Worm (Caenorhabditis elegans) whole organism, L1 larva: ENCODE data around the gene his-40.
A peak's percentile ranks its signal among the peaks of the same experiment; 100 is the strongest.

Experiments
- aha-1 ChIP-seq: fragments of 150-350 bp; optimal IDR thresholded peaks from 2 replicates; lab custom pipeline; 2014; ENCODE audit warnings: missing biosample characterization, missing genetic modification characterization
- aly-2 ChIP-seq: fragments of 150-350 bp; optimal IDR thresholded peaks from 2 replicates; lab custom pipeline; 2014; ENCODE audit warnings: missing biosample characterization, missing genetic modification characterization
- ceh-8 ChIP-seq: fragments of 200-800 bp; sonication (Bioruptor generic); optimal IDR thresholded peaks from 2 replicates; lab custom pipeline; 2018; ENCODE audit warnings: mild to moderate bottlenecking, missing genetic modification characterization, moderate library complexity, missing compliant biosample characterization
- ceh-82 ChIP-seq, 3 experiments: fragments of 150-350 bp in 1 of 3; sonication (generic microtip) in 2 of 3; optimal IDR thresholded peaks; 2 replicates each; lab custom pipeline; 2014 to 2017; ENCODE audit warnings: missing biosample characterization in 3 of 3, missing genetic modification characterization in 3 of 3
- ceh-88 ChIP-seq: fragments of 200-800 bp; sonication (Bioruptor generic); IDR thresholded peaks from 2 replicates; pipeline ENCODE4 v1.3.6; 2022; ENCODE audit warnings: missing genetic modification characterization, missing compliant biosample characterization
- ceh-90 ChIP-seq: sonication (generic microtip); optimal IDR thresholded peaks from 2 replicates; lab custom pipeline; 2016; ENCODE audit warnings: missing genetic modification characterization, missing compliant biosample characterization
- dpl-1 ChIP-seq, 3 experiments: fragments of 150-350 bp in 2 of 3; sonication (generic microtip) in 1 of 3; optimal IDR thresholded peaks; 2 replicates each; lab custom pipeline; 2014 to 2017; ENCODE audit warnings: missing biosample characterization in 3 of 3, missing genetic modification characterization in 3 of 3, missing genetic modification reagents in 3 of 3
- dsc-1 ChIP-seq: sonication (generic microtip); optimal IDR thresholded peaks from 2 replicates; lab custom pipeline; 2016; ENCODE audit warnings: mild to moderate bottlenecking, missing genetic modification characterization, missing compliant biosample characterization
- efl-1 ChIP-seq, 4 experiments: fragments of 150-350 bp; optimal IDR thresholded peaks in 3 of 4; peaks in 1 of 4; 1 replicate in 1 of 4; 2 replicates in 3 of 4; lab custom pipeline; 2014; ENCODE audit warnings: missing biosample characterization in 2 of 4, missing genetic modification characterization in 2 of 4, missing genetic modification reagents in 2 of 4
- efl-3 ChIP-seq: fragments of 200-800 bp; sonication (Bioruptor generic); optimal IDR thresholded peaks from 2 replicates; lab custom pipeline; 2018; ENCODE audit warnings: mild to moderate bottlenecking, missing genetic modification characterization, missing compliant biosample characterization
- elt-2 ChIP-seq: sonication (generic microtip); optimal IDR thresholded peaks from 2 replicates; lab custom pipeline; 2016; ENCODE audit warnings: missing genetic modification characterization, mild to moderate bottlenecking, inconsistent platforms, missing compliant biosample characterization, missing genetic modification reagents
- fkh-8 ChIP-seq: sonication (generic microtip); optimal IDR thresholded peaks from 2 replicates; lab custom pipeline; 2016; ENCODE audit warnings: mild to moderate bottlenecking, missing genetic modification characterization, missing compliant biosample characterization
- grh-1 ChIP-seq: fragments of 200-800 bp; sonication (Bioruptor generic); IDR thresholded peaks from 2 replicates; pipeline ENCODE4 v1.3.6; 2022; ENCODE audit warnings: missing genetic modification reagents, missing genetic modification characterization, missing compliant biosample characterization
- hlh-17 ChIP-seq: fragments of 200-800 bp; sonication (Bioruptor generic); optimal IDR thresholded peaks from 2 replicates; lab custom pipeline; 2018; ENCODE audit warnings: missing genetic modification characterization, mild to moderate bottlenecking, missing compliant biosample characterization, moderate library complexity, borderline replicate concordance
- hlh-4 ChIP-seq: sonication (generic microtip); optimal IDR thresholded peaks from 2 replicates; lab custom pipeline; 2016; ENCODE audit warnings: mild to moderate bottlenecking, missing genetic modification characterization, missing compliant biosample characterization
- jun-1 ChIP-seq: fragments of 150-350 bp; optimal IDR thresholded peaks from 2 replicates; lab custom pipeline; 2014; ENCODE audit warnings: missing biosample characterization, missing genetic modification reagents, missing genetic modification characterization
- lin-13 ChIP-seq: fragments of 150-350 bp; optimal IDR thresholded peaks from 2 replicates; lab custom pipeline; 2014; ENCODE audit warnings: missing biosample characterization, missing genetic modification reagents, missing genetic modification characterization
- lin-14 ChIP-seq: fragments of 200-800 bp; sonication (Bioruptor generic); optimal IDR thresholded peaks from 2 replicates; lab custom pipeline; 2018; ENCODE audit warnings: mild to moderate bottlenecking, missing genetic modification characterization, moderate library complexity, missing compliant biosample characterization
- lin-35 ChIP-seq, 2 experiments: fragments of 150-350 bp; optimal IDR thresholded peaks; 2 replicates each; lab custom pipeline; 2014; ENCODE audit warnings: missing biosample characterization in 2 of 2, missing genetic modification characterization in 2 of 2, missing genetic modification reagents in 2 of 2
- lsy-2 ChIP-seq, 2 experiments: fragments of 150-350 bp; optimal IDR thresholded peaks; 2 replicates each; lab custom pipeline; 2014; ENCODE audit warnings: missing biosample characterization in 2 of 2, missing genetic modification characterization in 2 of 2
- mdl-1 ChIP-seq, 2 experiments: fragments of 150-350 bp; optimal IDR thresholded peaks; 2 replicates each; lab custom pipeline; 2014 to 2017; ENCODE audit warnings: missing biosample characterization in 2 of 2, missing genetic modification characterization in 2 of 2, inconsistent platforms in 1 of 2
- mef-2 ChIP-seq: fragments of 150-350 bp; optimal IDR thresholded peaks from 2 replicates; lab custom pipeline; 2014; ENCODE audit warnings: missing biosample characterization, missing genetic modification characterization
- nhr-19 ChIP-seq: fragments of 200-800 bp; sonication (Bioruptor generic); conservative IDR thresholded peaks from 2 replicates; pipeline ENCODE4 v1.3.6; 2022; ENCODE audit warnings: missing genetic modification characterization, missing compliant biosample characterization
- nhr-20 ChIP-seq: sonication (generic microtip); optimal IDR thresholded peaks from 2 replicates; lab custom pipeline; 2016; ENCODE audit warnings: mild to moderate bottlenecking, missing genetic modification characterization, missing compliant biosample characterization
- nhr-47 ChIP-seq: sonication (generic microtip); optimal IDR thresholded peaks from 2 replicates; lab custom pipeline; 2016; ENCODE audit warnings: mild to moderate bottlenecking, missing genetic modification characterization, moderate library complexity, missing compliant biosample characterization
- nhr-71 ChIP-seq: sonication (generic microtip); optimal IDR thresholded peaks from 2 replicates; lab custom pipeline; 2016; ENCODE audit warnings: mild to moderate bottlenecking, missing genetic modification characterization, moderate library complexity, missing compliant biosample characterization
- nhr-85 ChIP-seq: sonication (generic microtip); peaks from one replicate; lab custom pipeline; 2016; ENCODE audit warnings: missing genetic modification characterization, inconsistent platforms, missing compliant biosample characterization
- nhr-90 ChIP-seq: sonication (generic microtip); optimal IDR thresholded peaks from 2 replicates; lab custom pipeline; 2016; ENCODE audit warnings: mild to moderate bottlenecking, missing genetic modification characterization, missing compliant biosample characterization; ENCODE audit not compliant: poor library complexity
- pax-3 ChIP-seq: fragments of 200-800 bp; sonication (Bioruptor generic); optimal IDR thresholded peaks from 2 replicates; lab custom pipeline; 2018; ENCODE audit warnings: mild to moderate bottlenecking, missing genetic modification characterization, moderate library complexity, missing compliant biosample characterization
- pqm-1 ChIP-seq: sonication (generic microtip); optimal IDR thresholded peaks from 3 replicates; lab custom pipeline; 2017; ENCODE audit warnings: missing biosample characterization, missing genetic modification characterization
- rnt-1 ChIP-seq: sonication (generic microtip); optimal IDR thresholded peaks from 2 replicates; lab custom pipeline; 2016; ENCODE audit warnings: mild to moderate bottlenecking, missing genetic modification characterization, moderate library complexity, missing compliant biosample characterization
- skn-1 ChIP-seq: fragments of 150-350 bp; optimal IDR thresholded peaks from 2 replicates; lab custom pipeline; 2014; ENCODE audit warnings: missing biosample characterization, missing genetic modification characterization
- snu-23 ChIP-seq: sonication (generic microtip); optimal IDR thresholded peaks from 2 replicates; lab custom pipeline; 2016; ENCODE audit warnings: missing genetic modification characterization, missing compliant biosample characterization
- sptf-1 ChIP-seq: fragments of 150-350 bp; optimal IDR thresholded peaks from 2 replicates; lab custom pipeline; 2014; ENCODE audit warnings: missing biosample characterization, missing genetic modification characterization
- swsn-7 ChIP-seq: sonication (generic microtip); optimal IDR thresholded peaks from 2 replicates; lab custom pipeline; 2016; ENCODE audit warnings: missing genetic modification characterization, missing compliant biosample characterization
- tlp-1 ChIP-seq: fragments of 150-350 bp; optimal IDR thresholded peaks from 2 replicates; lab custom pipeline; 2014; ENCODE audit warnings: missing biosample characterization, missing genetic modification characterization
- unc-86 ChIP-seq: sonication (generic microtip); optimal IDR thresholded peaks from 2 replicates; lab custom pipeline; 2016; ENCODE audit warnings: missing genetic modification characterization, missing compliant biosample characterization
- vab-15 ChIP-seq: sonication (generic microtip); optimal IDR thresholded peaks from 2 replicates; lab custom pipeline; 2017; ENCODE audit warnings: missing genotype, mild to moderate bottlenecking, missing genetic modification characterization, missing compliant biosample characterization
- xbp-1 ChIP-seq: sonication (generic microtip); optimal IDR thresholded peaks from 2 replicates; lab custom pipeline; 2016; ENCODE audit warnings: missing genetic modification characterization, missing compliant biosample characterization
- zag-1 ChIP-seq: fragments of 150-350 bp; optimal IDR thresholded peaks from 2 replicates; lab custom pipeline; 2014; ENCODE audit warnings: missing biosample characterization, missing genetic modification characterization
- zip-4 ChIP-seq: fragments of 200-800 bp; sonication (Bioruptor generic); optimal IDR thresholded peaks from 2 replicates; lab custom pipeline; 2018; ENCODE audit warnings: mild to moderate bottlenecking, missing genetic modification characterization, moderate library complexity, missing compliant biosample characterization
- ztf-11 ChIP-seq, 2 experiments: sonication (generic microtip); optimal IDR thresholded peaks; 2 replicates each; lab custom pipeline; 2016 to 2017; ENCODE audit warnings: missing genetic modification characterization in 2 of 2, missing biosample characterization in 1 of 2, missing compliant biosample characterization in 1 of 2
- ztf-4 ChIP-seq: fragments of 150-350 bp; optimal IDR thresholded peaks from 2 replicates; lab custom pipeline; 2014; ENCODE audit warnings: missing biosample characterization, missing genetic modification characterization

The his-40 gene

DNA sequence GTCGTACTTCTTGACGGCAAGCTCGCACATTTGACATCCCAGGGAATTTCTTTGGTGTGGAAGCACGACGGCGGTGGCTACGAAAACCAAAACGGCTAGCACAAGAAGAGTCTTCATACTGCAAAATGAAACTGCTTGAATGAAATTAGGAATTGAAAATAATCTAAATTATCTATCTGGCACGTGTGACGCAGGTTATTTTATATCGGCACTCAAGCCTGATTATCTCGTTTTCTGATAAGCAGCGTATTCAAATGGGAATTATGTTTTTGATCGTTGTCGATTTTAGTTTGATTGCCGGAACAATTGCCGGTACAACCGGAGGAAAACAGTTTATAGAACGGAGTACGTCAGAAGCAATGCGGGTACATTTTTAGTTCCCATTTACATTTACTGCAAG, 8.7 kb downstream of the his-40 start, which contains the start of gene spp-4:
TSS of gene spp-4 (minus strand) at position 118 of the 400 bp plus-strand sequence.
- TF ChIP-seq elt-2 (tag; lab: Kevin White, UChicago) (peak; percentile 72), skn-1 (tag; lab: Kevin White, UChicago) (no peak)

- peak; percentile 31 for TF ChIP-seq nhr-90 (tag; lab: Kevin White, UChicago)
- TF ChIP-seq elt-2 (tag; lab: Kevin White, UChicago), result peak; percentile 95
- peak in 1 of 2 experiments; percentile 6 for TF ChIP-seq mdl-1 (tag; optimal IDR thresholded peaks at IDR 0.05; lab: Kevin White, UChicago)
- TF ChIP-seq ztf-4 (tag; lab: Kevin White, UChicago), result no peak
- peak; percentile 22 for TF ChIP-seq nhr-20 (tag; lab: Kevin White, UChicago)
- peak; percentile 4 for TF ChIP-seq lin-14 (GFP tag; lab: Kevin White, UChicago)
- peak; percentile 37 for TF ChIP-seq jun-1 (tag; lab: Kevin White, UChicago)
- TF ChIP-seq aha-1, result no peak
- no peak for TF ChIP-seq vab-15 (tag; lab: Kevin White, UChicago)
- TF ChIP-seq lin-35 (GFP tag; optimal IDR thresholded peaks at IDR 0.05; lab: Kevin White, UChicago), result peak in 1 of 2 experiments; percentile 56
Measured at ce11 chrX:7320115-7320711, 10.3 kb downstream of the his-40 start, which contains the start of gene spp-5. Gene spp-5, minus strand, starts transcription at chrX:7320354.

DNA sequence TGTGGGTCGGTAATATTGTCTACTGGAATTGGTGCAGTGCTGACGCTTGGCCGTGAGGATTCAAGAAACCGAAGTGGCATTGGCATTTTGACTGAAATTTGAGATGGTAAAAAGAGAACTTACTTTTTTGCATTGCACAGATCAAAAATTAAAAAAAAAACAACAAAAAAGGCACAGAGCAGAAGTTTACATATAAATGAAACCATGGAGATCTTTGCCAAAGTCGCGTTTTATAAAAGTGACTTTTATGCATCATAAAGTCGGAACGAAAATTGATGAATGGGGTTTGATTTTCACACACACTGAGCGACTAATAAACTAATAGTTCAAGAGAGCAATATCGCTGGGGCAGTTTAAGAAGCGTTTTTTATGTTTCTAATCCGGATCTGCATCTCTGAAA, 12.4 kb downstream of the his-40 start, which contains the start of gene T08A9.13:
TSS of gene T08A9.13 (minus strand) at position 101 of the 400 bp plus-strand sequence.
- no peak for TF ChIP-seq swsn-7 (tag; lab: Kevin White, UChicago)
- no peak for TF ChIP-seq zip-4
- TF ChIP-seq ceh-82 (tag; optimal IDR thresholded peaks at IDR 0.05; lab: Kevin White, UChicago), result no peak
- no peak for TF ChIP-seq vab-15 (tag; lab: Kevin White, UChicago)
- TF ChIP-seq hlh-4 (tag; lab: Kevin White, UChicago), result no peak
- TF ChIP-seq sptf-1 (tag; lab: Kevin White, UChicago), result no peak

DNA sequence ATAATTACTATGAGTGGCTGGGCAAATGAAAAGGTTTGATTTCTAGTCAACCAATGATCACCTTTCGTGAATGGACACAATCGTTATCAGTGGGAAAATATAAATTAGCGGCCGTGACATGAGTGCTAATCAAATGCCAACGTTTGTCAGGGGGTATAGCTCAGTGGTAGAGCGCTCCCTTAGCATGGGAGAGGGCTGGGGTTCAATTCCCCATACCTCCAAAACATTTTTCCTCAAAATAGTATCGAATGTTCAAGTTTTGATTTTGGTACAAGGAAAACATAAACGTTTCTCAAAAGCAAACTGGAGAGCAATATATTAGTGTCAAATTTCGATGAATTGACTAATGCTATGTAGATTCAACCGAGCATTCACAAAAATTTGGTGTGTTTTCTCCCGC, 13.7 kb downstream of the his-40 start:
- no peak for TF ChIP-seq ztf-11 (tag; optimal IDR thresholded peaks at IDR 0.05; lab: Kevin White, UChicago)
- no peak for TF ChIP-seq pqm-1 (tag; lab: Kevin White, UChicago)
- peak; percentile 13 for TF ChIP-seq xbp-1 (tag; lab: Kevin White, UChicago)
- peak; percentile 34 for TF ChIP-seq nhr-71 (tag; lab: Kevin White, UChicago)
- no peak for TF ChIP-seq tlp-1
- no peak for TF ChIP-seq jun-1 (tag; lab: Kevin White, UChicago)
- peak; percentile 38 for TF ChIP-seq nhr-85 (tag; lab: Kevin White, UChicago)
- no peak for TF ChIP-seq ceh-88 (GFP tag; lab: Robert Waterston, UW)
- TF ChIP-seq fkh-8 (tag; lab: Kevin White, UChicago), result peak; percentile 6
- TF ChIP-seq efl-3 (GFP tag; lab: Kevin White, UChicago), result no peak
- peak in 1 of 2 experiments; percentile 44 for TF ChIP-seq lin-35 (GFP tag; optimal IDR thresholded peaks at IDR 0.05; lab: Kevin White, UChicago)
- TF ChIP-seq zag-1 (tag; lab: Kevin White, UChicago), result no peak
- TF ChIP-seq nhr-90 (tag; lab: Kevin White, UChicago), result peak; percentile 37
- TF ChIP-seq pax-3, result no peak
- no peak for TF ChIP-seq dsc-1 (tag; lab: Kevin White, UChicago)
- TF ChIP-seq rnt-1 (tag; lab: Kevin White, UChicago), result no peak
- peak; percentile 29 for TF ChIP-seq snu-23
- no peak for TF ChIP-seq dpl-1 (GFP tag; optimal IDR thresholded peaks at IDR 0.05; lab: Kevin White, UChicago)
- no peak for TF ChIP-seq ceh-8 (GFP tag; lab: Kevin White, UChicago)
- no peak for TF ChIP-seq lsy-2 (tag; optimal IDR thresholded peaks at IDR 0.05; lab: Kevin White, UChicago)
- no peak for TF ChIP-seq ztf-4 (tag; lab: Kevin White, UChicago)
- TF ChIP-seq nhr-20 (tag; lab: Kevin White, UChicago), result peak; percentile 57
- TF ChIP-seq aly-2 (tag; lab: Kevin White, UChicago), result no peak
- TF ChIP-seq efl-1 (optimal IDR thresholded peaks at IDR 0.05; lab: Kevin White, UChicago), result no peak
- TF ChIP-seq efl-1 (GFP tag; optimal IDR thresholded peaks at IDR 0.05 in 1 of 2; lab: Kevin White, UChicago), result peak in 1 of 2 experiments; percentile 73
- TF ChIP-seq lin-13 (GFP tag; lab: Kevin White, UChicago), result no peak
- TF ChIP-seq ceh-82 (tag; optimal IDR thresholded peaks at IDR 0.05; lab: Kevin White, UChicago), result no peak
- peak; percentile 39 for TF ChIP-seq nhr-19 (GFP tag; lab: Robert Waterston, UW)
- TF ChIP-seq grh-1, result no peak
- no peak for TF ChIP-seq mef-2
- TF ChIP-seq ceh-90 (tag; lab: Kevin White, UChicago), result no peak
- TF ChIP-seq hlh-17 (GFP tag; lab: Kevin White, UChicago), result no peak
- TF ChIP-seq elt-2 (tag; lab: Kevin White, UChicago), result peak; percentile 64
- peak; percentile 54 for TF ChIP-seq nhr-47
- TF ChIP-seq unc-86 (tag; lab: Kevin White, UChicago), result no peak
- TF ChIP-seq lin-14 (GFP tag; lab: Kevin White, UChicago), result peak; percentile 1
